Fruit fly (Drosophila melanogaster) S2 (cell line): ENCODE measurements around the gene TwdlZ.

ENCODE experiments used
- CG8478 ChIP-seq: fragments of >200 bp; optimal IDR thresholded peaks from 2 replicates; lab custom pipeline; 2018
- CTCF ChIP-seq, 2 experiments: fragments of >200 bp; optimal IDR thresholded peaks; 2 replicates each; lab custom pipeline; 2018

DNA sequence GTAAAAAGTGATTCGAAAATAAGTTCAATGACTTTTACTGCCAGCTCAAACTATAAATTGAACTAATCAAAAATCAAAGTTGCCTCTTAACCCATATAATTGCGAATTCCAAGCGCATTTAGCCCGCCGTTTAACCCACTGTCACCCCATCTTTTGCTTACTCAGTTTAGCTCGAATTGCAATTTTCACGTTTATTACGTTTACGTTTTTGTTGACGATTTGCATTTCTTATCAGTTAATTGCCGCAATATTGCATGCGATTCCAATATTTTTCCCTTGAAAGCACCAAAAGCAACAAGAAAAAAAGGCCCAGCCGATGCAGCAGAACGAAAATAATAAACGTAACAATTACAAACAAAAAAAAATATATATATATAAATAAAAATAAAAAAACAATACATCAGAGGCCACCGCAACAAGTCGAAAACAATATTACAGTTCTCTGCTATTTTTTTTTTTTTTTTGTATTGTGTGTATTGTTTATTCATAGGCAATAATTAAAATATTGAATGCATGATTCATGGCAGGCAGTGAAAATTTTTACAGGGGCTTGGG, 19.7 kb upstream of the TwdlZ start:
- no peak for TF ChIP-seq CTCF (optimal IDR thresholded peaks at IDR 0.05; lab: Kevin White, UChicago)
- TF ChIP-seq CG8478, result no peak
